Worm (Caenorhabditis elegans): Measurements from ENCODE around the gene Y54G11A.7.
A peak's percentile ranks its signal among the peaks of the same experiment; 100 is the strongest.

Gene Y54G11A.7

ce11 chrII:14288968-14289367, 8.1 kb upstream of the Y54G11A.7 start, which contains the start of gene srh-42:
Gene srh-42, minus strand, starts transcription at chrII:14289068.
- TF ChIP-seq ceh-34 (tag; optimal IDR thresholded peaks at IDR 0.05) (no peak), che-1 (tag; optimal IDR thresholded peaks at IDR 0.05) (no peak), nhr-232 (tag; optimal IDR thresholded peaks at IDR 0.05) (no peak), ztf-16 (tag; optimal IDR thresholded peaks at IDR 0.05) (no peak), hlh-30 (tag; optimal IDR thresholded peaks at IDR 0.05; ENCODE audit: insufficient read depth) (no peak), fax-1 (tag; optimal IDR thresholded peaks at IDR 0.05) (no peak), pag-3 (tag; optimal IDR thresholded peaks at IDR 0.05; ENCODE audit: borderline replicate concordance) (no peak), K09A11.1 (tag; optimal IDR thresholded peaks at IDR 0.05; ENCODE audit: insufficient read depth) (no peak), pha-2 (tag; optimal IDR thresholded peaks at IDR 0.05) (no peak), T23F11.4 (GFP tag; optimal IDR thresholded peaks at IDR 0.05) (no peak), elt-4 (tag; optimal IDR thresholded peaks at IDR 0.05) (no peak), ttx-3 (tag; optimal IDR thresholded peaks at IDR 0.05) (no peak)

DNA sequence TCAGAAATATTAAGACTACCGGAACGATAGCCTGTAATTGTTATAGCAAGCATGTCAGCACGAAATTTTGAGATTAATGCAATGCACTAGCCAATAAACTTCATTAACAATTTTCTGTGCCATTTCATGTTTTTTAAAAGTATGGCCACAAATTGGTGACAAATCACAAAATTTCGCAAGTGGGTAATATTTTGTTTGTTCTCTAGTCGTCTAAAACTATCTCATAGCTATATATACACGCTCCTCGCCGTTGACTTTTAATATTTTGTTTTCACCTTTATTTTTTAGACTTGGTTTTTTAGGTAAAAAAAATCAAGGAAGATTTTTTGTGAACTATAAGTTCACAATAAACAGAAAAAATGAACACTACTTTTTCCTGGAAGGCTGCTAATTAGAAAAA, 6.3 kb upstream of the Y54G11A.7 start:
- no peak for TF ChIP-seq nfya-1 (tag; optimal IDR thresholded peaks at IDR 0.05)
- no peak for TF ChIP-seq K02D7.2 (tag; optimal IDR thresholded peaks at IDR 0.05)
- no peak for TF ChIP-seq npax-4 (tag; optimal IDR thresholded peaks at IDR 0.05)
- TF ChIP-seq nhr-232 (tag; optimal IDR thresholded peaks at IDR 0.05) = no peak
- no peak for TF ChIP-seq pros-1 (tag; optimal IDR thresholded peaks at IDR 0.05)
- TF ChIP-seq C38D4.7 (GFP tag; optimal IDR thresholded peaks at IDR 0.05) = no peak
- no peak for TF ChIP-seq ceh-22 (tag; optimal IDR thresholded peaks at IDR 0.05)
- no peak for TF ChIP-seq ceh-24 (tag; optimal IDR thresholded peaks at IDR 0.05)
- TF ChIP-seq ceh-6 (GFP tag; optimal IDR thresholded peaks at IDR 0.05) = no peak
- no peak for TF ChIP-seq lin-11 (tag; optimal IDR thresholded peaks at IDR 0.05)
- no peak for TF ChIP-seq fax-1 (tag; optimal IDR thresholded peaks at IDR 0.05)
- no peak for TF ChIP-seq ets-4 (tag; optimal IDR thresholded peaks at IDR 0.05)

DNA sequence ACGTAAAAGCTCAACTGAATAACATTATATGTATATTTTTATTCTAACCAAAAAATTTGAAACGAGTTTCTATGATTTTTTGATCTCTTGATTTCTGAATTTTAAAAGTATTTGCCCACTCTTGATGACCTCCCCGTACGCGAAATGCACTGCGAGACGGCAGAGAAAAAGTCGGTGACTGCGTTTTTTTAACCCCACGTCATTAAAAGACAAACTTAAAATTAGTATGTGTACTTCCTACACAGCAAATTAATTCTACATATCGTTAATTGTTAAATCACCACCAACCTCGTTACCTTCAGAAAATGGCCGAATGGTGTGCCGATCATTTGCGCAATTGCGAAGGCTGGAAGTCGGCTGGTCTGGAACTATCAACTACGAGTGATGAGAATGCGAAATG, 4.6 kb upstream of the Y54G11A.7 start, which contains the start of gene Y54G11A.4:
Y54G11A.4 (plus strand) TSS at position 301 of the 400 bp plus-strand sequence.
- TF ChIP-seq fkh-10 (GFP tag; optimal IDR thresholded peaks at IDR 0.05) = no peak
- TF ChIP-seq ceh-9 (tag; optimal IDR thresholded peaks at IDR 0.05) = no peak
- no peak for TF ChIP-seq ahr-1 (tag; optimal IDR thresholded peaks at IDR 0.05)
- no peak for TF ChIP-seq mec-3 (tag; optimal IDR thresholded peaks at IDR 0.05; ENCODE audit: borderline replicate concordance)
- TF ChIP-seq C38D4.7 (GFP tag; optimal IDR thresholded peaks at IDR 0.05) = no peak
- TF ChIP-seq gmeb-2 (tag; optimal IDR thresholded peaks at IDR 0.05) = no peak
- TF ChIP-seq Y22D7AL.16 (tag; optimal IDR thresholded peaks at IDR 0.05) = no peak
- TF ChIP-seq unc-55 (GFP tag; optimal IDR thresholded peaks at IDR 0.05) = no peak
- TF ChIP-seq unc-86 (tag; optimal IDR thresholded peaks at IDR 0.05) = no peak
- no peak for TF ChIP-seq lin-11 (tag; optimal IDR thresholded peaks at IDR 0.05)
- TF ChIP-seq rnt-1 (tag; optimal IDR thresholded peaks at IDR 0.05) = no peak
- no peak for TF ChIP-seq lim-6 (tag; optimal IDR thresholded peaks at IDR 0.05)
- no peak for TF ChIP-seq dmd-4 (tag; optimal IDR thresholded peaks at IDR 0.05; ENCODE audit: borderline replicate concordance)
- no peak for TF ChIP-seq ceh-34 (tag; optimal IDR thresholded peaks at IDR 0.05)
- TF ChIP-seq K02D7.2 (tag; optimal IDR thresholded peaks at IDR 0.05) = no peak
- TF ChIP-seq K09A11.1 (tag; optimal IDR thresholded peaks at IDR 0.05; ENCODE audit: insufficient read depth) = no peak

DNA sequence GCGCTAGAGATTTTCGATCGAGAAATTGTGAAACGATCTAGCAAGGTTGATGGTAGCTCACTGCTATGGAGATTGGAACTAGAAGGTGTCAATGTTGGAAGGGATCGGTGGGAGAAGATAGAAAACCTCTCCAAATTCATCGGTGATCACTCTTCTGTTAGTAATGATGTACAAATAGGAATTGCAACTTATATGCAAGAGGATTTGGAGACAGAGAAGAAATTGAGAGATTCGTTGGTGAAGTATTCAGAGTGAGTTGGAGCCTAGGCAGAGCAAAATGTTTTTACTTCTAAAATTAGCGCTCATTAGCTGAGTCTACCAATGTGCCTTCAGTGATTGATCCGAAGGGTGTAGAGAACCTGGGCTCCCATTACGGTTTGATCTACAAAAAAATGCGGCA, 2.7 kb upstream of the Y54G11A.7 start:
- no peak for TF ChIP-seq C38D4.7 (GFP tag; optimal IDR thresholded peaks at IDR 0.05)

- TF ChIP-seq ceh-14 (tag; optimal IDR thresholded peaks at IDR 0.05) (no peak), hlh-30 (tag; optimal IDR thresholded peaks at IDR 0.05; ENCODE audit: insufficient read depth) (peak; percentile 66)
Observed at ce11 chrII:14296320-14296719, 785 bp upstream of the Y54G11A.7 start.

Data from whole organism, late embryonic.